Worm (Caenorhabditis elegans) whole organism, L1 larva: ENCODE data around the gene C29H12.6.

Source experiments
- lin-13 ChIP-seq: fragments of 150-350 bp; optimal IDR thresholded peaks from 2 replicates; lab custom pipeline; 2014; ENCODE audit warnings: missing biosample characterization, missing genetic modification reagents, missing genetic modification characterization
- lin-39 ChIP-seq: fragments of 150-350 bp; optimal IDR thresholded peaks from 2 replicates; lab custom pipeline; 2014; ENCODE audit warnings: missing biosample characterization, missing genetic modification reagents, missing genetic modification characterization
- nhr-237 ChIP-seq: fragments of 150-350 bp; optimal IDR thresholded peaks from 2 replicates; lab custom pipeline; 2014; ENCODE audit warnings: missing biosample characterization, missing genetic modification characterization

DNA sequence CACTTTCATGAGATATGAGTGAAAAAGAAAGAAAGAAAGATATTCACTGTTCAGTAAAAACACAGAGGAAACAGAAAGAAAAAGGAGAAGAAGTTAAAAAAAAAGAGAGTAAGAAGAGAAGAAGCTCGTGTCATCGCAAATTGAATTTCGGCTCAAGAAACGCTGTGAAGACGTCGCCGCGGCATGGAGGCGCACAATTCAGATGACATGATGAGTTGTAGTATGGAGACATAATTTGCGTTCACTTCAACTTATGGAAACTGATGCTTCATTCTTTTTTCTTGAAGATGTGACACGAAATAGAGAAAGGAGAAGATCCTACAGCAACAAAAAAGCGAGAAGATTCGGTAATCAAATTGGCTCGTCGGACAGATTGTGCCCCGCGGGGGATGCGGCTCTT is 30.3 kb upstream of the C29H12.6 start:
- TF ChIP-seq lin-13 (no peak), nhr-237 (tag; lab: Kevin White, UChicago) (no peak), lin-39 (tag; lab: Kevin White, UChicago) (no peak)
